Worm (Caenorhabditis elegans) whole organism, L2 larva: ENCODE measurements around the gene H06A10.1.

Source experiments
- C34F6.9 ChIP-seq: fragments of 150-350 bp; optimal IDR thresholded peaks from 2 replicates; lab custom pipeline; 2014; ENCODE audit warnings: missing biosample characterization, missing genetic modification characterization
- aly-2 ChIP-seq: fragments of 150-350 bp; optimal IDR thresholded peaks from 2 replicates; lab custom pipeline; 2014; ENCODE audit warnings: missing biosample characterization, missing genetic modification characterization
- ama-1 ChIP-seq: fragments of 150-350 bp; optimal IDR thresholded peaks from 2 replicates; lab custom pipeline; 2018; ENCODE audit warnings: inconsistent platforms
- ceh-16 ChIP-seq: fragments of 150-350 bp; optimal IDR thresholded peaks from 2 replicates; lab custom pipeline; 2014; ENCODE audit warnings: missing biosample characterization, missing genetic modification characterization
- elt-1 ChIP-seq: fragments of 150-350 bp; optimal IDR thresholded peaks from 2 replicates; lab custom pipeline; 2014; ENCODE audit warnings: missing biosample characterization, missing genetic modification characterization
- mdl-1 ChIP-seq, 2 experiments: fragments of 150-350 bp in 1 of 2; sonication (generic microtip) in 1 of 2; optimal IDR thresholded peaks; 2 replicates each; lab custom pipeline; 2017; ENCODE audit warnings: missing biosample characterization in 2 of 2, missing genetic modification characterization in 2 of 2
- nhr-12 ChIP-seq: fragments of 150-350 bp; optimal IDR thresholded peaks from 2 replicates; lab custom pipeline; 2014; ENCODE audit warnings: missing biosample characterization, missing genetic modification characterization
- nhr-23 ChIP-seq: fragments of 150-350 bp; optimal IDR thresholded peaks from 2 replicates; lab custom pipeline; 2014; ENCODE audit warnings: missing biosample characterization, missing genetic modification reagents, missing genetic modification characterization
- nhr-237 ChIP-seq: fragments of 150-350 bp; optimal IDR thresholded peaks from 2 replicates; lab custom pipeline; 2014; ENCODE audit warnings: missing biosample characterization, missing genetic modification characterization
- unc-39 ChIP-seq: fragments of 150-350 bp; optimal IDR thresholded peaks from 2 replicates; lab custom pipeline; 2014; ENCODE audit warnings: missing biosample characterization, missing genetic modification characterization
- unc-62 ChIP-seq: fragments of 150-350 bp; optimal IDR thresholded peaks from 2 replicates; lab custom pipeline; 2014; ENCODE audit warnings: missing biosample characterization, missing genetic modification reagents, missing genetic modification characterization
- zag-1 ChIP-seq: fragments of 150-350 bp; optimal IDR thresholded peaks from 2 replicates; lab custom pipeline; 2014; ENCODE audit warnings: missing biosample characterization, missing genetic modification characterization

- TF ChIP-seq ceh-16 (tag; lab: Kevin White, UChicago) (no peak), aly-2 (no peak), nhr-12 (no peak), zag-1 (tag; lab: Kevin White, UChicago) (no peak), elt-1 (tag; lab: Kevin White, UChicago) (no peak), mdl-1 (tag; optimal IDR thresholded peaks at IDR 0.05; lab: Kevin White, UChicago) (no peak), C34F6.9 (tag; lab: Kevin White, UChicago) (no peak), ama-1 (lab: Kevin White, UChicago) (no peak), nhr-237 (tag; lab: Kevin White, UChicago) (no peak), unc-39 (tag; lab: Kevin White, UChicago) (no peak), nhr-23 (tag; lab: Kevin White, UChicago) (no peak), unc-62 (GFP tag; lab: Kevin White, UChicago) (no peak)
These were observed 51.3 kb downstream of the H06A10.1 start for ce11 chrX:13558667-13559066.
